Worm (Caenorhabditis elegans): ENCODE measurements around the gene mstr-2.

mstr-2 gene

ce11 chrIII:4496085-4496484 is 27.2 kb downstream of the mstr-2 start (continued):
- TF ChIP-seq unc-86 (tag; optimal IDR thresholded peaks at IDR 0.05) (no peak), nhr-19 (GFP tag; conservative IDR thresholded peaks at IDR 0.05) (peak; percentile 33)

- no peak for TF ChIP-seq sox-4 (tag; optimal IDR thresholded peaks at IDR 0.05)
- TF ChIP-seq dpl-1 (GFP tag; optimal IDR thresholded peaks at IDR 0.05): no peak
- no peak for TF ChIP-seq zip-4 (GFP tag; optimal IDR thresholded peaks at IDR 0.05)
- no peak for TF ChIP-seq ama-1 (optimal IDR thresholded peaks at IDR 0.05)
- no peak for TF ChIP-seq lir-3 (tag; optimal IDR thresholded peaks at IDR 0.05; ENCODE audit: poor library complexity)
- no peak for TF ChIP-seq lin-13 (GFP tag; optimal IDR thresholded peaks at IDR 0.05)
- no peak for TF ChIP-seq isw-1 (GFP tag; IDR thresholded peaks at IDR 0.05)
- no peak for TF ChIP-seq ztf-11 (tag; optimal IDR thresholded peaks at IDR 0.05)
- no peak for TF ChIP-seq C34B4.2 (tag; optimal IDR thresholded peaks at IDR 0.05)
- no peak for TF ChIP-seq ztf-4 (tag; optimal IDR thresholded peaks at IDR 0.05)
- no peak for TF ChIP-seq ces-1 (GFP tag; optimal IDR thresholded peaks at IDR 0.05)
- no peak for TF ChIP-seq unc-30 (tag; optimal IDR thresholded peaks at IDR 0.05)
- no peak for TF ChIP-seq ceh-90 (tag; optimal IDR thresholded peaks at IDR 0.05)
- no peak for TF ChIP-seq elt-2 (tag; optimal IDR thresholded peaks at IDR 0.05)
- TF ChIP-seq unc-130 (tag; optimal IDR thresholded peaks at IDR 0.05): no peak
- no peak for TF ChIP-seq egl-27 (tag; optimal IDR thresholded peaks at IDR 0.05)
- no peak for TF ChIP-seq pax-3 (tag; optimal IDR thresholded peaks at IDR 0.05)
- no peak for TF ChIP-seq nhr-11 (tag; optimal IDR thresholded peaks at IDR 0.05)
Observed at ce11 chrIII:4498938-4499337, 30.0 kb downstream of the mstr-2 start, which contains the start of the genes C07G2.5 and atf-7. Gene C07G2.5, minus strand, starts transcription at chrIII:4499038. Gene atf-7, minus strand, starts transcription at chrIII:4499045.

DNA sequence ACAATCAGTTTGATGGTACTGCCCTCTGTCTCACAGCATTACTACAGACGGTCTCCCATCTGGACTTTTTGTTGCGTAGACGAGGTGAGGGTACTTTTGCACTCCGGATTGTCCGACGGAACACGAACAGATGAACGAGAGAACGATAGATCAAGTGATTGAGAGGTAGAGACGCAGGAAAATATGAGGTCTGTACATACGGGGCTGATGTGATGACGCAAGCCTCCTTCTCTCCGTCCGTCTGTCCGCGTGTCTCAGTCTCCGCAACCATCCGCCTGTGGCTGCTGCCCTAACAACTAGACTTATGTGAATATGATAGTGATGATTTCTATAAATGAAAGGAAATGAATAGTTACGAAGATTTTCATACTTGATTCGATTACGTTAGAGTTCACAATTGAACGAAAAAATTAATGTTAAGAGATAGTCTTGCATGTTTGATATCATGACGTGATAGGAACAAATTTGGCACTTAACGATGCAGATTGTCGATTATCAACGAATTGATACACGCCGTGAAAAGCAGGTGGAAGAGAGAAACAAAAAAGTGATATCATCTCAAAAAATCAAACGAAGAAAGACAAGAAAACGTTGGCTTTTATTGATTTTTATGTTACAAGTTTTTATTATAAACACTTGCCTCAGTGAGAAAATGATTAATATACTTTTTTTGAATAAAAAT is 33.8 kb downstream of the mstr-2 start:
- TF ChIP-seq ztf-11 (tag; optimal IDR thresholded peaks at IDR 0.05): no peak
- no peak for TF ChIP-seq unc-98 (GFP tag; IDR thresholded peaks at IDR 0.05)
- TF ChIP-seq nhr-20 (tag; optimal IDR thresholded peaks at IDR 0.05): peak; percentile 15
- no peak for TF ChIP-seq lin-39 (tag; optimal IDR thresholded peaks at IDR 0.05)
- TF ChIP-seq mab-9 (GFP tag; IDR thresholded peaks at IDR 0.05): no peak
- TF ChIP-seq elt-3 (tag; optimal IDR thresholded peaks at IDR 0.05): peak in 4 of 6 experiments; percentile 10 to 22 (median 17)
- peak; percentile 11 for TF ChIP-seq nhr-71 (tag; optimal IDR thresholded peaks at IDR 0.05)
- TF ChIP-seq sox-4 (tag; optimal IDR thresholded peaks at IDR 0.05): no peak
- no peak for TF ChIP-seq aha-1 (tag; optimal IDR thresholded peaks at IDR 0.05)
- peak; percentile 31 for TF ChIP-seq elt-2 (tag; optimal IDR thresholded peaks at IDR 0.05)
- TF ChIP-seq Y116A8C.19 (tag; optimal IDR thresholded peaks at IDR 0.05; ENCODE audit: borderline replicate concordance): no peak
- no peak for TF ChIP-seq aly-2 (tag; optimal IDR thresholded peaks at IDR 0.05)
- no peak for TF ChIP-seq efl-1 (optimal IDR thresholded peaks at IDR 0.05)
- TF ChIP-seq efl-1 (GFP tag; optimal IDR thresholded peaks at IDR 0.05 in 1 of 2): peak in 1 of 2 experiments; percentile 58
- TF ChIP-seq nhr-237 (tag; optimal IDR thresholded peaks at IDR 0.05): no peak
- TF ChIP-seq pqm-1 (tag; optimal IDR thresholded peaks at IDR 0.05): peak; percentile 77

DNA sequence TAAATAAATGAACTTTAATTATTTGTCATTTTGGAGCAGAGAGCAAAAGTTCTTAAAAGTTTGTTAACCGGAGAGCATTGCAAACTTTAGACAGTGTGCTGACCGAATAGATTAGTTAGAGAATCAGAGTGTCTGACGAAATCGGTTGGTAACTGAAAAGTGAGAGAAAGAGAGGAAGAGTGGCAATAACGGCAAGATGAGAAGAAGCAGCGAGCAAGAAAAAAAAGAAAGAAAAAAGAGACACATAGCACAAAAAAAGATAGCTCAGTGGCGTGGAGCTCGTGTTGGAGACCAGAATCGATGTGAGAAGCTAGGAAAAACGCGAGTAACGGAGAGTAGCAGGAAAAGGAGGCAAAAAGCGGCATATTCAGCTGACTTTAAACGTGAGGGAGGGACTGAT is 35.4 kb downstream of the mstr-2 start:
- TF ChIP-seq mdl-1 (tag; optimal IDR thresholded peaks at IDR 0.05) (peak in 1 of 2 experiments; percentile 34), irx-1 (tag; optimal IDR thresholded peaks at IDR 0.05) (peak; percentile 45), hlh-17 (GFP tag; optimal IDR thresholded peaks at IDR 0.05; ENCODE audit: borderline replicate concordance) (no peak), xbp-1 (tag; optimal IDR thresholded peaks at IDR 0.05) (peak; percentile 45), ceh-82 (tag; optimal IDR thresholded peaks at IDR 0.05) (peak; percentile 5 to 70 (median 33)), isw-1 (GFP tag; IDR thresholded peaks at IDR 0.05) (peak; percentile 21; the same call in 1 of the 2 replicates), hpl-2 (GFP tag; optimal IDR thresholded peaks at IDR 0.05) (no peak), skn-1 (tag; optimal IDR thresholded peaks at IDR 0.05) (peak; percentile 74), fkh-8 (tag; optimal IDR thresholded peaks at IDR 0.05) (peak; percentile 88), nhr-20 (tag; optimal IDR thresholded peaks at IDR 0.05) (peak; percentile 25), nhr-28 (tag; optimal IDR thresholded peaks at IDR 0.05) (no peak), nhr-71 (tag; optimal IDR thresholded peaks at IDR 0.05) (peak; percentile 71), nhr-237 (tag; optimal IDR thresholded peaks at IDR 0.05) (peak; percentile 29), C16A3.4 (tag; optimal IDR thresholded peaks at IDR 0.05) (peak; percentile 31), egl-27 (tag; optimal IDR thresholded peaks at IDR 0.05) (peak in 1 of 2 experiments; percentile 13), efl-1 (optimal IDR thresholded peaks at IDR 0.05) (peak; percentile 42 to 49), efl-1 (GFP tag; optimal IDR thresholded peaks at IDR 0.05 in 1 of 2) (peak in 1 of 2 experiments; percentile 24), dpl-1 (GFP tag; optimal IDR thresholded peaks at IDR 0.05) (peak; percentile 14 to 28 (median 24)), nhr-47 (tag; optimal IDR thresholded peaks at IDR 0.05) (peak; percentile 60), lin-15B (tag; optimal IDR thresholded peaks at IDR 0.05) (no peak), snu-23 (GFP tag; optimal IDR thresholded peaks at IDR 0.05) (peak; percentile 50), nhr-77 (tag; optimal IDR thresholded peaks at IDR 0.05) (peak; percentile 56)

Data from whole organism, L1 larva.